Fruit fly (Drosophila melanogaster) whole organism, embryonic: Measurements from ENCODE around the gene CG42823.

Experiments used
- B-H1 ChIP-seq: fragments of 200-800 bp; sonication (Bioruptor generic); IDR thresholded peaks from 3 replicates; pipeline ENCODE4 v1.3.6; 2022; ENCODE audit warnings: missing biosample characterization, missing genetic modification characterization
- Bdp1 ChIP-seq: fragments of 200-800 bp; sonication (Bioruptor generic); optimal IDR thresholded peaks from 3 replicates; lab custom pipeline; 2016; ENCODE audit warnings: missing biosample characterization, missing genetic modification characterization
- Blimp-1 ChIP-seq: fragments of 200-800 bp; sonication (Bioruptor generic); optimal IDR thresholded peaks from 3 replicates; lab custom pipeline; 2018; ENCODE audit warnings: missing biosample characterization, missing genetic modification characterization, mild to moderate bottlenecking, moderate library complexity, missing genetic modification reagents
- CG10209 ChIP-seq: fragments of 200-800 bp; sonication (Bioruptor generic); optimal IDR thresholded peaks from 3 replicates; lab custom pipeline; 2017; ENCODE audit warnings: missing biosample characterization, mild to moderate bottlenecking, missing genetic modification characterization, missing genetic modification reagents
- CG12942 ChIP-seq: fragments of 200-800 bp; sonication (Bioruptor generic); optimal IDR thresholded peaks from 3 replicates; lab custom pipeline; 2016; ENCODE audit warnings: missing biosample characterization, missing genetic modification characterization
- CG14441 ChIP-seq: fragments of 200-800 bp; sonication (Bioruptor generic); IDR thresholded peaks from 2 replicates; pipeline ENCODE4 v1.3.6; 2022; ENCODE audit warnings: missing biosample characterization, missing genetic modification characterization
- CG1602 ChIP-seq: fragments of 200-800 bp; sonication (Bioruptor generic); optimal IDR thresholded peaks from 3 replicates; lab custom pipeline; 2016; ENCODE audit warnings: missing biosample characterization, missing genetic modification characterization
- CG1603 ChIP-seq: fragments of 200-800 bp; sonication (Bioruptor generic); optimal IDR thresholded peaks from 2 replicates; lab custom pipeline; 2019; ENCODE audit warnings: missing biosample characterization, mild to moderate bottlenecking, missing genetic modification characterization, moderate library complexity
- CG17361 ChIP-seq: fragments of 200-800 bp; sonication (Bioruptor generic); IDR thresholded peaks from 3 replicates; pipeline ENCODE4 v1.3.6; 2022; ENCODE audit warnings: missing biosample characterization, missing genetic modification characterization
- CG18599 ChIP-seq: fragments of 200-800 bp; sonication (Bioruptor generic); optimal IDR thresholded peaks from 3 replicates; lab custom pipeline; 2017; ENCODE audit warnings: missing biosample characterization, missing genetic modification characterization, mild to moderate bottlenecking, moderate library complexity, missing genetic modification reagents
- CG2116 ChIP-seq: fragments of 200-800 bp; sonication (Bioruptor generic); optimal IDR thresholded peaks from 3 replicates; lab custom pipeline; 2018; ENCODE audit warnings: missing biosample characterization, mild to moderate bottlenecking, missing genetic modification characterization
- CG30431 ChIP-seq: fragments of 200-800 bp; sonication (Bioruptor generic); optimal IDR thresholded peaks from 2 replicates; lab custom pipeline; 2017; ENCODE audit warnings: missing biosample characterization, missing genetic modification characterization
- CG31365 ChIP-seq: fragments of 200-800 bp; sonication (Bioruptor generic); optimal IDR thresholded peaks from 2 replicates; lab custom pipeline; 2018; ENCODE audit warnings: missing biosample characterization, mild to moderate bottlenecking, missing genetic modification characterization
- CG32772 ChIP-seq: fragments of 200-800 bp; sonication (Bioruptor generic); IDR thresholded peaks from 2 replicates; pipeline ENCODE4 v1.3.6; 2022; ENCODE audit warnings: missing biosample characterization, missing genetic modification characterization
- CG4424 ChIP-seq: fragments of 200-800 bp; sonication (Bioruptor generic); optimal IDR thresholded peaks from 3 replicates; lab custom pipeline; 2016; ENCODE audit warnings: missing biosample characterization, missing genetic modification characterization
- CG6813 ChIP-seq: fragments of 200-800 bp; sonication (Bioruptor generic); optimal IDR thresholded peaks from 2 replicates; lab custom pipeline; 2017; ENCODE audit warnings: missing biosample characterization, missing genetic modification characterization, mild to moderate bottlenecking, moderate library complexity, missing genetic modification reagents
- CG6854 ChIP-seq: fragments of 200-800 bp; sonication (Bioruptor generic); optimal IDR thresholded peaks from 3 replicates; lab custom pipeline; 2017; ENCODE audit warnings: missing biosample characterization, mild to moderate bottlenecking, missing genetic modification characterization
- CG8388 ChIP-seq: fragments of 200-800 bp; sonication (Bioruptor generic); optimal IDR thresholded peaks from 2 replicates; lab custom pipeline; 2019; ENCODE audit warnings: missing biosample characterization, mild to moderate bottlenecking, missing genetic modification characterization, moderate library complexity
- CG8765 ChIP-seq: fragments of 200-800 bp; sonication (Bioruptor generic); IDR thresholded peaks from 2 replicates; pipeline ENCODE4 v1.3.6; 2022; ENCODE audit warnings: missing biosample characterization, missing genetic modification characterization
- CG9437 ChIP-seq: fragments of 200-800 bp; sonication (Bioruptor generic); optimal IDR thresholded peaks from 2 replicates; lab custom pipeline; 2018; ENCODE audit warnings: missing biosample characterization, mild to moderate bottlenecking, missing genetic modification characterization
- Dek ChIP-seq: fragments of 200-800 bp; sonication (Bioruptor generic); optimal IDR thresholded peaks from 3 replicates; lab custom pipeline; 2019; ENCODE audit warnings: missing biosample characterization, mild to moderate bottlenecking, missing genetic modification characterization, moderate library complexity
- Dp ChIP-seq: fragments of 200-800 bp; sonication (Bioruptor generic); optimal IDR thresholded peaks from 2 replicates; lab custom pipeline; 2018; ENCODE audit warnings: missing biosample characterization, mild to moderate bottlenecking, missing genetic modification characterization, moderate library complexity
- Dref ChIP-seq: fragments of 200-800 bp; sonication (Bioruptor generic); IDR thresholded peaks from 2 replicates; pipeline ENCODE4 v1.3.6; 2022; ENCODE audit warnings: missing biosample characterization, missing genetic modification characterization
- ERR ChIP-seq: fragments of 200-800 bp; sonication (Bioruptor generic); optimal IDR thresholded peaks from 2 replicates; lab custom pipeline; 2016; ENCODE audit warnings: missing biosample characterization, missing genetic modification characterization
- Hmr ChIP-seq: fragments of 200-800 bp; sonication (Bioruptor generic); optimal IDR thresholded peaks from 3 replicates; lab custom pipeline; 2017; ENCODE audit warnings: mild to moderate bottlenecking, missing biosample characterization, missing genetic modification reagents, missing genetic modification characterization
- Mrtf ChIP-seq: fragments of 200-800 bp; sonication (Bioruptor generic); IDR thresholded peaks from 3 replicates; pipeline ENCODE4 v1.3.6; 2022; ENCODE audit warnings: missing biosample characterization, missing genetic modification characterization
- Myb ChIP-seq: fragments of 200-800 bp; sonication (Bioruptor generic); optimal IDR thresholded peaks from 2 replicates; lab custom pipeline; 2016; ENCODE audit warnings: missing biosample characterization, missing genetic modification characterization
- NFAT ChIP-seq: fragments of 200-800 bp; sonication (Bioruptor generic); IDR thresholded peaks from 2 replicates; pipeline ENCODE4 v1.3.6; 2022; ENCODE audit warnings: missing biosample characterization, missing genetic modification characterization
- PHDP ChIP-seq: fragments of 200-800 bp; sonication (Bioruptor generic); optimal IDR thresholded peaks from 3 replicates; lab custom pipeline; 2018; ENCODE audit warnings: missing biosample characterization, mild to moderate bottlenecking, missing genetic modification characterization, moderate library complexity
- Tbp ChIP-seq: fragments of >200 bp; optimal IDR thresholded peaks from 2 replicates; lab custom pipeline; 2018; ENCODE audit warnings: missing biosample characterization, missing genetic modification characterization
- ap ChIP-seq: fragments of 200-800 bp; sonication (Bioruptor generic); IDR thresholded peaks from 2 replicates; pipeline ENCODE4 v1.3.6; 2022; ENCODE audit warnings: missing biosample characterization, missing genetic modification characterization
- bab2 ChIP-seq: fragments of 200-800 bp; sonication (Bioruptor generic); optimal IDR thresholded peaks from 2 replicates; lab custom pipeline; 2016; ENCODE audit warnings: missing biosample characterization, missing genetic modification characterization
- ci ChIP-seq: fragments of 200-800 bp; sonication (Bioruptor generic); IDR thresholded peaks from 3 replicates; pipeline ENCODE4 v1.3.6; 2022; ENCODE audit warnings: missing biosample characterization, missing genetic modification characterization
- cwo ChIP-seq: fragments of 200-800 bp; sonication (Bioruptor generic); optimal IDR thresholded peaks from 3 replicates; lab custom pipeline; 2017; ENCODE audit warnings: missing biosample characterization, missing genetic modification characterization, mild to moderate bottlenecking, moderate library complexity, missing genetic modification reagents
- fu2 ChIP-seq: fragments of 200-800 bp; sonication (Bioruptor generic); optimal IDR thresholded peaks from 2 replicates; lab custom pipeline; 2016; ENCODE audit warnings: missing biosample characterization, missing genetic modification characterization
- grau ChIP-seq: fragments of 200-800 bp; optimal IDR thresholded peaks from 3 replicates; lab custom pipeline; 2019; ENCODE audit warnings: missing biosample characterization, mild to moderate bottlenecking, missing genetic modification characterization, moderate library complexity
- ham ChIP-seq: fragments of 200-800 bp; sonication (Bioruptor generic); IDR thresholded peaks from 2 replicates; pipeline ENCODE4 v1.3.6; 2022; ENCODE audit warnings: missing biosample characterization, missing genetic modification characterization
- ken ChIP-seq: fragments of 200-800 bp; sonication (Bioruptor generic); IDR thresholded peaks from 3 replicates; pipeline ENCODE4 v1.3.6; 2022; ENCODE audit warnings: missing biosample characterization, missing genetic modification characterization
- lbe ChIP-seq: fragments of 200-800 bp; sonication (Bioruptor generic); optimal IDR thresholded peaks from 2 replicates; lab custom pipeline; 2016; ENCODE audit warnings: missing biosample characterization, mild to moderate bottlenecking, missing genetic modification characterization
- lov ChIP-seq, 2 experiments: fragments of 200-800 bp in 1 of 2; fragments of >200 bp in 1 of 2; sonication (Bioruptor generic) in 1 of 2; IDR thresholded peaks in 1 of 2; optimal IDR thresholded peaks in 1 of 2; 2 replicates in 1 of 2; 3 replicates in 1 of 2; pipeline versions ENCODE4 v1.3.6 to Lab custom; 2017 to 2022; ENCODE audit warnings: missing biosample characterization in 1 of 2, missing genetic modification characterization in 1 of 2
- pros ChIP-seq: fragments of 200-800 bp; sonication (Bioruptor generic); optimal IDR thresholded peaks from 3 replicates; lab custom pipeline; 2019; ENCODE audit warnings: missing biosample characterization, mild to moderate bottlenecking, missing genetic modification characterization, moderate library complexity
- sc ChIP-seq, 3 experiments: fragments of >200 bp in 2 of 3; fragments of 200-800 bp in 1 of 3; sonication (Bioruptor generic) in 1 of 3; optimal IDR thresholded peaks; 2 replicates in 2 of 3; 3 replicates in 1 of 3; lab custom pipeline; 2017; ENCODE audit warnings: mild to moderate bottlenecking in 1 of 3, missing biosample characterization in 1 of 3, missing genetic modification characterization in 1 of 3, missing genetic modification reagents in 1 of 3
- schlank ChIP-seq: fragments of 200-800 bp; sonication (Bioruptor generic); optimal IDR thresholded peaks from 2 replicates; lab custom pipeline; 2018; ENCODE audit warnings: missing biosample characterization, mild to moderate bottlenecking, missing genetic modification characterization
- seq ChIP-seq: fragments of 200-800 bp; sonication (Bioruptor generic); IDR thresholded peaks from 2 replicates; pipeline ENCODE4 v1.3.6; 2022; ENCODE audit warnings: missing biosample characterization, missing genetic modification characterization
- sqz ChIP-seq: fragments of 200-800 bp; sonication (Bioruptor generic); optimal IDR thresholded peaks from 3 replicates; lab custom pipeline; 2018; ENCODE audit warnings: missing biosample characterization, mild to moderate bottlenecking, missing genetic modification characterization
- tup ChIP-seq: fragments of 200-800 bp; sonication (Bioruptor generic); optimal IDR thresholded peaks from 2 replicates; lab custom pipeline; 2016; ENCODE audit warnings: missing biosample characterization, mild to moderate bottlenecking, missing genetic modification characterization, moderate library complexity
- unpg ChIP-seq: fragments of 200-800 bp; sonication (Bioruptor generic); optimal IDR thresholded peaks from 3 replicates; lab custom pipeline; 2018; ENCODE audit warnings: missing biosample characterization, mild to moderate bottlenecking, missing genetic modification characterization, moderate library complexity
- usp ChIP-seq: fragments of >200 bp; optimal IDR thresholded peaks from 2 replicates; lab custom pipeline; 2017; ENCODE audit warnings: missing biosample characterization, missing genetic modification characterization
- yki ChIP-seq: fragments of >200 bp; optimal IDR thresholded peaks from 3 replicates; lab custom pipeline; 2018

CG42823 gene

DNA sequence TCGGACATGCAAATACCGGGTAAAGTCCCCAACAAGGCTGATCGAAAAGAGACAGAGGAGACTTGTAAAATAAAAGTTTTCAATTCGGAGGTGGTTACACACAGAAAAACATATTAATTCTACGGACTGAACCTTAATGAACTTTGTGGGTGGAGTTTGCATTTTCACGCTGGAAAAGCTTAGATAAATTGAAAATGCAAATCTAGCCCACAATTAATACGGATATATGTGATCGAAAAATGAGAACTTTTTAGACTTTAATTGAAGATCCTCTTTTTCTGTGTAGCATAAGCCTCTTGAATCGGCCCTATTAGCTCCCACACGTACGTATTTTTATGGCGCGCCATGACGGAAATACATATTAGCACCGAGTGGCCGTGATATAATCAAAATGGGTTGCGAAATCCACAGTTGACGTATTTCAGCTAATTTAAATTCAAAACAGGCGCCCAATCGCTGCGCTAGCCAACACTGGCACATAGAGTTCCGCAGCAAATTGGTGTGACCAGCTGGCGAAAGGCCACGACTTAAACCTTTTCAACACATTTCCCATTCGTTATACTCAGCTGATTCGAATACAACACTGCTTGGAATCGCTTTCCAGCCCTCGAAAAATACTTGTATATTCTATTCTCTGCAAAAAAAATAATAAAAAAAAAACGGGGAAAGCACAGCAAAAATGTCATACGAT is 19.4 kb downstream of the CG42823 start (continued):
- TF ChIP-seq CG9437: peak; percentile 55
- TF ChIP-seq CG8765 (GFP tag; lab: Robert Waterston, UW): 0 out of 2 replicates have a peak, but pooled peaks have one; percentile 9
- peak; percentile 83 for TF ChIP-seq Hmr (GFP tag; lab: Kevin White, UChicago)
- peak; percentile 34 for TF ChIP-seq PHDP (tag; lab: Kevin White, UChicago)
- TF ChIP-seq Bdp1 (GFP tag; lab: Kevin White, UChicago): peak; percentile 59
- peak; percentile 17 for TF ChIP-seq CG6813 (GFP tag; lab: Kevin White, UChicago)
- TF ChIP-seq ap (GFP tag; lab: Robert Waterston, UW): no peak
- TF ChIP-seq CG14441 (GFP tag; lab: Robert Waterston, UW): peak; percentile 63
- TF ChIP-seq ham: peak; percentile 51
- peak; percentile 67 for TF ChIP-seq CG18599
- peak; percentile 60 for TF ChIP-seq CG6854 (GFP tag; lab: Kevin White, UChicago)
- TF ChIP-seq schlank (tag; lab: Kevin White, UChicago): peak; percentile 5
- TF ChIP-seq CG1603 (tag; lab: Kevin White, UChicago): peak; percentile 91
- peak; percentile 66 for TF ChIP-seq grau (tag; lab: Kevin White, UChicago)
- peak; percentile 63 for TF ChIP-seq CG31365 (tag; lab: Kevin White, UChicago)
- no peak for TF ChIP-seq yki
- peak; percentile 41; the same call in 1 of the 2 replicates for TF ChIP-seq Dref
- peak; percentile 64 for TF ChIP-seq cwo (GFP tag; lab: Kevin White, UChicago)
- peak; percentile 49; the same call in 1 of the 3 replicates for TF ChIP-seq CG17361 (GFP tag; lab: Robert Waterston, UW)
- peak; percentile 53 for TF ChIP-seq bab2 (GFP tag; lab: Kevin White, UChicago)
- TF ChIP-seq Myb (GFP tag; lab: Kevin White, UChicago): peak; percentile 81
- peak; percentile 93 for TF ChIP-seq sqz (GFP tag; lab: Kevin White, UChicago)
- no peak for TF ChIP-seq pros (GFP tag; lab: Kevin White, UChicago)
- peak; percentile 38 for TF ChIP-seq CG12942
- peak; percentile 22 for TF ChIP-seq CG4424 (GFP tag; lab: Kevin White, UChicago)
- peak; percentile 63 for TF ChIP-seq tup
- TF ChIP-seq Dek (tag; lab: Kevin White, UChicago): peak; percentile 40
- TF ChIP-seq ken (GFP tag; lab: Robert Waterston, UW): peak; percentile 74
- TF ChIP-seq CG30431 (GFP tag; lab: Kevin White, UChicago): no peak
- peak; percentile 68 for TF ChIP-seq seq (GFP tag; lab: Robert Waterston, UW)
- TF ChIP-seq sc (optimal IDR thresholded peaks at IDR 0.05; lab: Kevin White, UChicago): no peak
- TF ChIP-seq sc (GFP tag; optimal IDR thresholded peaks at IDR 0.05; lab: Kevin White, UChicago): no peak
- no peak; the same call in 2 of the 3 replicates for TF ChIP-seq B-H1 (GFP tag; lab: Robert Waterston, UW)
- TF ChIP-seq Dp (GFP tag; lab: Kevin White, UChicago): peak; percentile 97
- no peak for TF ChIP-seq CG8388 (GFP tag; lab: Kevin White, UChicago)
- TF ChIP-seq CG10209: no peak
- peak; percentile 99 for TF ChIP-seq CG2116 (GFP tag; lab: Kevin White, UChicago)
- peak; percentile 71 for TF ChIP-seq CG32772
- peak; percentile 21 for TF ChIP-seq Blimp-1
- peak; percentile 7 for TF ChIP-seq unpg (GFP tag; lab: Kevin White, UChicago)
- TF ChIP-seq Tbp: no peak
- no peak for TF ChIP-seq lov (optimal IDR thresholded peaks at IDR 0.05; lab: Kevin White, UChicago)
- peak; percentile 66; the same call in 2 of the 3 replicates for TF ChIP-seq lov (GFP tag; IDR thresholded peaks at IDR 0.05; lab: Robert Waterston, UW)
- TF ChIP-seq CG1602: no peak
- no peak for TF ChIP-seq usp (GFP tag; lab: Kevin White, UChicago)
- TF ChIP-seq fu2 (GFP tag; lab: Kevin White, UChicago): peak; percentile 61
- TF ChIP-seq Mrtf (GFP tag; lab: Robert Waterston, UW): peak; percentile 62; the same call in 2 of the 3 replicates
- no peak for TF ChIP-seq lbe (GFP tag; lab: Kevin White, UChicago)
- TF ChIP-seq ci (GFP tag; lab: Robert Waterston, UW): peak; percentile 85
- peak; percentile 58 for TF ChIP-seq ERR (GFP tag; lab: Kevin White, UChicago)
- TF ChIP-seq NFAT (GFP tag; lab: Robert Waterston, UW): peak; percentile 54
